Fruit fly (Drosophila melanogaster) whole organism, embryonic: ENCODE measurements around the gene Doa.

Experiments
- Asciz ChIP-seq: fragments of 200-800 bp; sonication (Bioruptor generic); optimal IDR thresholded peaks from 2 replicates; lab custom pipeline; 2017; ENCODE audit warnings: missing biosample characterization, mild to moderate bottlenecking, missing genetic modification characterization, missing genetic modification reagents
- C15 ChIP-seq: fragments of 200-800 bp; sonication (Bioruptor generic); IDR thresholded peaks from 3 replicates; pipeline ENCODE4 v1.3.6; 2022; ENCODE audit warnings: missing biosample characterization, missing genetic modification characterization
- CG10366 ChIP-seq: fragments of 200-800 bp; sonication (Bioruptor generic); IDR thresholded peaks from 2 replicates; pipeline ENCODE4 v1.3.6; 2022; ENCODE audit warnings: missing biosample characterization, missing genetic modification characterization
- CG10979 ChIP-seq: fragments of 200-800 bp; sonication (Bioruptor generic); optimal IDR thresholded peaks from 2 replicates; lab custom pipeline; 2018; ENCODE audit warnings: missing biosample characterization, mild to moderate bottlenecking, missing genetic modification characterization, moderate library complexity
- CG12299 ChIP-seq: fragments of 200-800 bp; sonication (Bioruptor generic); optimal IDR thresholded peaks from 2 replicates; lab custom pipeline; 2018; ENCODE audit warnings: missing biosample characterization, mild to moderate bottlenecking, missing genetic modification characterization
- CG13424 ChIP-seq: fragments of 200-800 bp; sonication (Bioruptor generic); optimal IDR thresholded peaks from 2 replicates; lab custom pipeline; 2019; ENCODE audit warnings: missing biosample characterization, mild to moderate bottlenecking, missing genetic modification characterization, moderate library complexity
- CG16815 ChIP-seq: fragments of 200-800 bp; sonication (Bioruptor generic); optimal IDR thresholded peaks from 3 replicates; lab custom pipeline; 2017; ENCODE audit warnings: missing biosample characterization, mild to moderate bottlenecking, missing genetic modification characterization
- CG17385 ChIP-seq: fragments of 200-800 bp; sonication (Bioruptor generic); optimal IDR thresholded peaks from 3 replicates; lab custom pipeline; 2018; ENCODE audit warnings: missing biosample characterization, mild to moderate bottlenecking, missing genetic modification characterization
- CG17912 ChIP-seq: fragments of 200-800 bp; sonication (Bioruptor generic); optimal IDR thresholded peaks from 2 replicates; lab custom pipeline; 2018; ENCODE audit warnings: missing biosample characterization, mild to moderate bottlenecking, missing genetic modification characterization
- CG1792 ChIP-seq: fragments of 200-800 bp; sonication (Bioruptor generic); optimal IDR thresholded peaks from 2 replicates; lab custom pipeline; 2016; ENCODE audit warnings: missing biosample characterization, missing genetic modification characterization
- CG2889 ChIP-seq: fragments of 200-800 bp; sonication (Bioruptor generic); IDR thresholded peaks from 3 replicates; pipeline ENCODE4 v1.3.6; 2022; ENCODE audit warnings: missing biosample characterization, missing genetic modification characterization
- CG31441 ChIP-seq: fragments of 200-800 bp; sonication (Bioruptor generic); IDR thresholded peaks from 2 replicates; pipeline ENCODE4 v1.3.6; 2022; ENCODE audit warnings: missing biosample characterization, missing genetic modification characterization
- CG3163 ChIP-seq: fragments of 200-800 bp; sonication (Bioruptor generic); optimal IDR thresholded peaks from 3 replicates; lab custom pipeline; 2016; ENCODE audit warnings: missing biosample characterization, missing genetic modification characterization
- CG32767 ChIP-seq: fragments of 200-800 bp; sonication (Bioruptor generic); IDR thresholded peaks from 2 replicates; pipeline ENCODE4 v1.3.6; 2022; ENCODE audit warnings: missing biosample characterization, missing genetic modification characterization
- CG4707 ChIP-seq: fragments of 200-800 bp; sonication (Bioruptor generic); optimal IDR thresholded peaks from 2 replicates; lab custom pipeline; 2018; ENCODE audit warnings: missing biosample characterization, mild to moderate bottlenecking, missing genetic modification characterization, moderate library complexity
- CG7963 ChIP-seq: fragments of 200-800 bp; sonication (Bioruptor generic); IDR thresholded peaks from 3 replicates; pipeline ENCODE4 v1.3.6; 2022; ENCODE audit warnings: missing biosample characterization, missing genetic modification characterization; ENCODE audit not compliant: partially characterized antibody
- CG8388 ChIP-seq: fragments of 200-800 bp; sonication (Bioruptor generic); optimal IDR thresholded peaks from 2 replicates; lab custom pipeline; 2019; ENCODE audit warnings: missing biosample characterization, mild to moderate bottlenecking, missing genetic modification characterization, moderate library complexity
- Dad ChIP-seq: fragments of 200-800 bp; sonication (Bioruptor generic); optimal IDR thresholded peaks from 3 replicates; lab custom pipeline; 2016; ENCODE audit warnings: missing biosample characterization, missing genetic modification characterization
- E2f1 ChIP-seq: fragments of 200-800 bp; sonication (Bioruptor generic); IDR thresholded peaks from 2 replicates; pipeline ENCODE4 v1.3.6; 2022; ENCODE audit warnings: missing biosample characterization, missing genetic modification characterization
- Eip74EF ChIP-seq, 2 experiments: fragments of 200-800 bp in 1 of 2; fragments of >200 bp in 1 of 2; sonication (Bioruptor generic) in 1 of 2; optimal IDR thresholded peaks; 2 replicates each; lab custom pipeline; 2017 to 2019; ENCODE audit warnings: missing biosample characterization in 2 of 2, missing genetic modification characterization in 2 of 2, mild to moderate bottlenecking in 1 of 2, moderate library complexity in 1 of 2
- Elba2 ChIP-seq: fragments of 200-800 bp; sonication (Bioruptor generic); optimal IDR thresholded peaks from 3 replicates; lab custom pipeline; 2016; ENCODE audit warnings: missing biosample characterization, missing genetic modification characterization
- Gsc ChIP-seq: fragments of 200-800 bp; sonication (Bioruptor generic); IDR thresholded peaks from 2 replicates; pipeline ENCODE4 v1.3.6; 2022; ENCODE audit warnings: missing biosample characterization, missing genetic modification characterization
- HLH3B ChIP-seq: fragments of 200-800 bp; sonication (Bioruptor generic); IDR thresholded peaks from 2 replicates; pipeline ENCODE4 v1.3.6; 2022; ENCODE audit warnings: missing biosample characterization, missing genetic modification characterization
- HLH54F ChIP-seq: fragments of 200-800 bp; sonication (Bioruptor generic); optimal IDR thresholded peaks from 3 replicates; lab custom pipeline; 2016; ENCODE audit warnings: missing biosample characterization, missing genetic modification characterization
- HLHmδ ChIP-seq: fragments of 200-800 bp; sonication (Bioruptor generic); optimal IDR thresholded peaks from 2 replicates; lab custom pipeline; 2018; ENCODE audit warnings: missing biosample characterization, mild to moderate bottlenecking, missing genetic modification characterization, moderate library complexity
- MESR4 ChIP-seq: fragments of 200-800 bp; sonication (Bioruptor generic); optimal IDR thresholded peaks from 2 replicates; lab custom pipeline; 2018; ENCODE audit warnings: missing biosample characterization, mild to moderate bottlenecking, missing genetic modification characterization, moderate library complexity
- Mad ChIP-seq: fragments of 200-800 bp; sonication (Bioruptor generic); optimal IDR thresholded peaks from 2 replicates; lab custom pipeline; 2016; ENCODE audit warnings: missing biosample characterization, missing genetic modification characterization
- NK7.1 ChIP-seq: fragments of 200-800 bp; sonication (Bioruptor generic); optimal IDR thresholded peaks from 3 replicates; lab custom pipeline; 2016; ENCODE audit warnings: missing biosample characterization, missing genetic modification characterization
- Neu2 ChIP-seq: fragments of 200-800 bp; sonication (Bioruptor generic); optimal IDR thresholded peaks from 3 replicates; lab custom pipeline; 2016; ENCODE audit warnings: missing biosample characterization, missing genetic modification characterization, borderline replicate concordance
- Vsx1 ChIP-seq: fragments of 200-800 bp; sonication (Bioruptor generic); optimal IDR thresholded peaks from 2 replicates; lab custom pipeline; 2017; ENCODE audit warnings: missing biosample characterization, mild to moderate bottlenecking, missing genetic modification characterization, missing genetic modification reagents
- ap ChIP-seq: fragments of 200-800 bp; sonication (Bioruptor generic); IDR thresholded peaks from 2 replicates; pipeline ENCODE4 v1.3.6; 2022; ENCODE audit warnings: missing biosample characterization, missing genetic modification characterization
- az2 ChIP-seq: fragments of 200-800 bp; sonication (Bioruptor generic); optimal IDR thresholded peaks from 3 replicates; lab custom pipeline; 2016; ENCODE audit warnings: missing biosample characterization, missing genetic modification characterization
- bigmax ChIP-seq: fragments of 200-800 bp; sonication (Bioruptor generic); optimal IDR thresholded peaks from 2 replicates; lab custom pipeline; 2018; ENCODE audit warnings: missing biosample characterization, mild to moderate bottlenecking, missing genetic modification characterization
- cg ChIP-seq: fragments of 200-800 bp; sonication (Bioruptor generic); optimal IDR thresholded peaks from 3 replicates; lab custom pipeline; 2019; ENCODE audit warnings: missing biosample characterization, mild to moderate bottlenecking, missing genetic modification characterization, moderate library complexity
- chinmo ChIP-seq: fragments of 200-800 bp; sonication (Bioruptor generic); IDR thresholded peaks from 4 replicates; pipeline ENCODE4 v1.3.6; 2022; ENCODE audit warnings: missing biosample characterization, missing genetic modification characterization; ENCODE audit not compliant: partially characterized antibody
- crp ChIP-seq, 2 experiments: fragments of 200-800 bp; sonication (Bioruptor generic); optimal IDR thresholded peaks; 2 replicates in 1 of 2; 3 replicates in 1 of 2; lab custom pipeline; 2017; ENCODE audit warnings: missing biosample characterization in 2 of 2, missing genetic modification characterization in 2 of 2, mild to moderate bottlenecking in 1 of 2, moderate library complexity in 1 of 2
- dimm ChIP-seq: fragments of 200-800 bp; sonication (Bioruptor generic); IDR thresholded peaks from 2 replicates; pipeline ENCODE4 v1.3.6; 2022; ENCODE audit warnings: missing biosample characterization, missing genetic modification characterization
- ems ChIP-seq: fragments of 200-800 bp; sonication (Bioruptor generic); optimal IDR thresholded peaks from 3 replicates; lab custom pipeline; 2016; ENCODE audit warnings: missing biosample characterization, missing genetic modification characterization
- ind ChIP-seq: fragments of 200-800 bp; sonication (Bioruptor generic); optimal IDR thresholded peaks from 3 replicates; lab custom pipeline; 2016; ENCODE audit warnings: missing biosample characterization, missing genetic modification characterization
- knrl ChIP-seq: fragments of 200-800 bp; sonication (Bioruptor generic); IDR thresholded peaks from 3 replicates; pipeline ENCODE4 v1.3.6; 2022; ENCODE audit warnings: missing biosample characterization, missing genetic modification characterization; ENCODE audit not compliant: partially characterized antibody
- mirr ChIP-seq: fragments of 200-800 bp; sonication (Bioruptor generic); optimal IDR thresholded peaks from 3 replicates; lab custom pipeline; 2018; ENCODE audit warnings: missing biosample characterization, mild to moderate bottlenecking, missing genetic modification characterization
- nom ChIP-seq: fragments of 200-800 bp; sonication (Bioruptor generic); optimal IDR thresholded peaks from 2 replicates; lab custom pipeline; 2017; ENCODE audit warnings: missing biosample characterization, missing genetic modification characterization, mild to moderate bottlenecking, moderate library complexity, missing genetic modification reagents
- org-1 ChIP-seq: fragments of 200-800 bp; sonication (Bioruptor generic); optimal IDR thresholded peaks from 2 replicates; lab custom pipeline; 2017; ENCODE audit warnings: missing biosample characterization, missing genetic modification characterization
- peb ChIP-seq: fragments of 200-800 bp; sonication (Bioruptor generic); IDR thresholded peaks from 2 replicates; pipeline ENCODE4 v1.3.6; 2022; ENCODE audit warnings: missing biosample characterization, missing genetic modification characterization
- rib ChIP-seq: fragments of 200-800 bp; sonication (Bioruptor generic); IDR thresholded peaks from 2 replicates; pipeline ENCODE4 v1.3.6; 2022; ENCODE audit warnings: missing biosample characterization, missing genetic modification characterization
- sna ChIP-seq: fragments of 200-800 bp; sonication (Bioruptor generic); IDR thresholded peaks from 2 replicates; pipeline ENCODE4 v1.3.6; 2022; ENCODE audit warnings: missing biosample characterization, missing genetic modification characterization; ENCODE audit not compliant: partially characterized antibody
- wdn ChIP-seq: fragments of 200-800 bp; sonication (Bioruptor generic); IDR thresholded peaks from 2 replicates; pipeline ENCODE4 v1.3.6; 2022; ENCODE audit warnings: missing biosample characterization, missing genetic modification characterization

The Doa gene

dm6 chr3R:28888561-28889426, 921 bp downstream of the Doa start (continued):
- peak; percentile 66 for TF ChIP-seq org-1 (GFP tag; lab: Kevin White, UChicago)
- no peak for TF ChIP-seq Vsx1
- no peak for TF ChIP-seq Gsc (GFP tag; lab: Robert Waterston, UW)
- TF ChIP-seq sna: 0 out of 2 replicates have a peak, but pooled peaks have one; percentile 12
- TF ChIP-seq ap: no peak
- peak; percentile 69 for TF ChIP-seq NK7.1 (GFP tag; lab: Kevin White, UChicago)
- no peak for TF ChIP-seq knrl (GFP tag; lab: Robert Waterston, UW)
- peak; percentile 83 for TF ChIP-seq Dad (GFP tag; lab: Kevin White, UChicago)
- peak; percentile 91 for TF ChIP-seq ind (GFP tag; lab: Kevin White, UChicago)
- TF ChIP-seq CG10979 (tag; lab: Kevin White, UChicago): peak; percentile 62
- peak in 1 of 2 experiments; percentile 83 for TF ChIP-seq crp (GFP tag; optimal IDR thresholded peaks at IDR 0.05; lab: Kevin White, UChicago)
- no peak for TF ChIP-seq C15
- TF ChIP-seq Neu2: peak; percentile 47
- TF ChIP-seq ems (GFP tag; lab: Kevin White, UChicago): peak; percentile 77
- peak; percentile 69 for TF ChIP-seq CG31441 (GFP tag; lab: Robert Waterston, UW)
- no peak for TF ChIP-seq dimm (GFP tag; lab: Robert Waterston, UW)
- peak; percentile 59 for TF ChIP-seq CG8388 (GFP tag; lab: Kevin White, UChicago)
- no peak for TF ChIP-seq HLHmδ
- peak; percentile 75 for TF ChIP-seq nom (GFP tag; lab: Kevin White, UChicago)
- peak; percentile 60; the same call in 1 of the 2 replicates for TF ChIP-seq wdn
- peak; percentile 72 for TF ChIP-seq CG16815 (GFP tag; lab: Kevin White, UChicago)
- TF ChIP-seq HLH3B (GFP tag; lab: Robert Waterston, UW): peak; percentile 56; the same call in 1 of the 2 replicates
- no peak for TF ChIP-seq CG7963
- peak; percentile 33 for TF ChIP-seq cg
- TF ChIP-seq CG4707: no peak
- peak; percentile 79 for TF ChIP-seq Mad (GFP tag; lab: Kevin White, UChicago)
- peak; percentile 50 for TF ChIP-seq CG12299 (tag; lab: Kevin White, UChicago)
- TF ChIP-seq az2: peak; percentile 66
- TF ChIP-seq peb (GFP tag; lab: Robert Waterston, UW): peak; percentile 29; the same call in 1 of the 2 replicates
- TF ChIP-seq CG2889 (GFP tag; lab: Robert Waterston, UW): 0 out of 3 replicates have a peak, but pooled peaks have one; percentile 21
- peak; percentile 91 for TF ChIP-seq HLH54F (GFP tag; lab: Kevin White, UChicago)
- no peak for TF ChIP-seq bigmax (GFP tag; lab: Kevin White, UChicago)
- TF ChIP-seq CG32767: peak; percentile 35; the same call in 1 of the 2 replicates
- peak; percentile 67 for TF ChIP-seq MESR4 (GFP tag; lab: Kevin White, UChicago)
- 0 out of 4 replicates have a peak, but pooled peaks have one; percentile 15 for TF ChIP-seq chinmo
- peak; percentile 82 for TF ChIP-seq CG13424 (tag; lab: Kevin White, UChicago)
- TF ChIP-seq CG1792 (GFP tag; lab: Kevin White, UChicago): peak; percentile 86
- peak; percentile 77 for TF ChIP-seq CG17385 (GFP tag; lab: Kevin White, UChicago)
- no peak for TF ChIP-seq Elba2 (GFP tag; lab: Kevin White, UChicago)
- TF ChIP-seq E2f1 (GFP tag; lab: Robert Waterston, UW): peak; percentile 63
- TF ChIP-seq Asciz (GFP tag; lab: Kevin White, UChicago): peak; percentile 63
- peak; percentile 40; the same call in 1 of the 2 replicates for TF ChIP-seq CG10366
- peak; percentile 66 for TF ChIP-seq mirr (GFP tag; lab: Kevin White, UChicago)
- TF ChIP-seq Eip74EF (GFP tag; optimal IDR thresholded peaks at IDR 0.05; lab: Kevin White, UChicago): peak in 1 of 2 experiments; percentile 68
- peak; percentile 68 for TF ChIP-seq CG3163
- TF ChIP-seq CG17912: no peak
- no peak; the same call in 1 of the 2 replicates for TF ChIP-seq rib (GFP tag; lab: Robert Waterston, UW)
